Worm (Caenorhabditis elegans) whole organism, L2 larva: ENCODE results near the gene srh-23.

ENCODE experiments used
- F13H6.1 ChIP-seq: sonication (generic microtip); optimal IDR thresholded peaks from 2 replicates; lab custom pipeline; 2016; ENCODE audit warnings: missing genetic modification characterization, missing compliant biosample characterization
- ceh-82 ChIP-seq: fragments of 150-350 bp; optimal IDR thresholded peaks from 2 replicates; lab custom pipeline; 2014; ENCODE audit warnings: missing biosample characterization, missing genetic modification characterization
- elt-1 ChIP-seq: fragments of 150-350 bp; optimal IDR thresholded peaks from 2 replicates; lab custom pipeline; 2014; ENCODE audit warnings: missing biosample characterization, missing genetic modification characterization
- elt-3 ChIP-seq: sonication (generic microtip); optimal IDR thresholded peaks from 2 replicates; lab custom pipeline; 2017; ENCODE audit warnings: missing biosample characterization, missing genetic modification characterization
- lin-11 ChIP-seq: fragments of 150-350 bp; sonication (generic microtip); optimal IDR thresholded peaks from 2 replicates; lab custom pipeline; 2014; ENCODE audit warnings: missing biosample characterization, missing genetic modification characterization, inconsistent platforms, mixed read lengths
- lin-39 ChIP-seq: fragments of 150-350 bp; optimal IDR thresholded peaks from 2 replicates; lab custom pipeline; 2014; ENCODE audit warnings: missing biosample characterization, missing genetic modification reagents, missing genetic modification characterization
- mab-5 ChIP-seq: fragments of 150-350 bp; optimal IDR thresholded peaks from 2 replicates; lab custom pipeline; 2014; ENCODE audit warnings: missing biosample characterization, missing genetic modification characterization
- nhr-10 ChIP-seq: sonication (generic microtip); optimal IDR thresholded peaks from 2 replicates; lab custom pipeline; 2017; ENCODE audit warnings: missing biosample characterization, missing genetic modification characterization
- nhr-129 ChIP-seq: fragments of 150-350 bp; optimal IDR thresholded peaks from 2 replicates; lab custom pipeline; 2014; ENCODE audit warnings: missing biosample characterization, missing genetic modification characterization
- nhr-23 ChIP-seq: fragments of 150-350 bp; optimal IDR thresholded peaks from 2 replicates; lab custom pipeline; 2014; ENCODE audit warnings: missing biosample characterization, missing genetic modification reagents, missing genetic modification characterization
- nhr-237 ChIP-seq: fragments of 150-350 bp; optimal IDR thresholded peaks from 2 replicates; lab custom pipeline; 2014; ENCODE audit warnings: missing biosample characterization, missing genetic modification characterization
- peb-1 ChIP-seq: fragments of 150-350 bp; optimal IDR thresholded peaks from 2 replicates; lab custom pipeline; 2014; ENCODE audit warnings: missing biosample characterization, missing genetic modification characterization
- snpc-4 ChIP-seq: fragments of 150-350 bp; optimal IDR thresholded peaks from 2 replicates; lab custom pipeline; 2014; ENCODE audit warnings: missing biosample characterization, missing genetic modification characterization
- unc-55 ChIP-seq: fragments of 150-350 bp; sonication (generic microtip); optimal IDR thresholded peaks from 3 replicates; lab custom pipeline; 2014; ENCODE audit warnings: missing biosample characterization, missing genetic modification reagents, missing genetic modification characterization
- zag-1 ChIP-seq: fragments of 150-350 bp; optimal IDR thresholded peaks from 2 replicates; lab custom pipeline; 2014; ENCODE audit warnings: missing biosample characterization, missing genetic modification characterization
- ztf-11 ChIP-seq: sonication (generic microtip); optimal IDR thresholded peaks from 2 replicates; lab custom pipeline; 2017; ENCODE audit warnings: missing biosample characterization, missing genetic modification characterization

The srh-23 gene

ce11 chrV:4968775-4969174, 47.9 kb downstream of the srh-23 start:
- TF ChIP-seq elt-1 (tag; lab: Kevin White, UChicago) (no peak), nhr-10 (tag; lab: Kevin White, UChicago) (no peak), snpc-4 (tag; lab: Kevin White, UChicago) (no peak), ceh-82 (tag; lab: Kevin White, UChicago) (no peak), nhr-23 (tag; lab: Kevin White, UChicago) (no peak), ztf-11 (tag; lab: Kevin White, UChicago) (no peak), unc-55 (no peak), elt-3 (no peak), lin-11 (tag; lab: Kevin White, UChicago) (no peak), mab-5 (tag; lab: Kevin White, UChicago) (no peak), peb-1 (tag; lab: Kevin White, UChicago) (no peak), zag-1 (tag; lab: Kevin White, UChicago) (no peak)

DNA sequence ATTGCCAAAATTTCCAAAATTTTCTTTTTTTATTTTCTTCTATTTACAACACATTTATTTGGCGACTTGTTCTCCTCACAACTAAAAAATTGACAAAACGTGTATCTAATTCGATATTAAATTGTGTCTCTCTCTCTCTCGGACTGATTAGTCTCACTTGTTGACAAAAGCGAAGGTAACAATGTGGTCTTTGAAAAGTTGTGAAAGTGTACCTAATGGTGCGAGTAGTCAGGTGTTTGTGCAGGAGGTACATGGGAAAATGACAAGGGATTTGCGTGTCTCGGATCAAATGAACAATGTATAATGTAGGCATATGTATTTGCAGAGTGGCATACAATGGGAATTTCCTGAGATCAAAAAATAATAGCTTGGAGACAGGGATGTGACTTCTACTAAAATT, 48.6 kb downstream of the srh-23 start:
- no peak for TF ChIP-seq nhr-237 (tag; lab: Kevin White, UChicago)
- TF ChIP-seq lin-39 (tag; lab: Kevin White, UChicago), result no peak
- no peak for TF ChIP-seq F13H6.1
- peak; percentile 67 for TF ChIP-seq nhr-129 (tag; lab: Kevin White, UChicago)
- TF ChIP-seq, all 48 proteins: peak for 1
